Worm (Caenorhabditis elegans) whole organism, L1 larva: ENCODE data around the gene fbxb-24.
A peak's percentile ranks its signal among the peaks of the same experiment; 100 is the strongest.

Experiments
- C04F5.9 ChIP-seq: sonication (generic microtip); optimal IDR thresholded peaks from 2 replicates; lab custom pipeline; 2016; ENCODE audit warnings: missing genetic modification characterization, missing compliant biosample characterization
- C16A3.4 ChIP-seq: fragments of 150-350 bp; optimal IDR thresholded peaks from 2 replicates; lab custom pipeline; 2014; ENCODE audit warnings: missing biosample characterization, missing genetic modification characterization
- C34B4.2 ChIP-seq: sonication (generic microtip); optimal IDR thresholded peaks from 2 replicates; lab custom pipeline; 2017; ENCODE audit warnings: mild to moderate bottlenecking, missing genetic modification characterization, missing compliant biosample characterization
- F16B12.6 ChIP-seq: fragments of 150-350 bp; optimal IDR thresholded peaks from 2 replicates; lab custom pipeline; 2014; ENCODE audit warnings: missing biosample characterization, missing genetic modification characterization
- Y116A8C.19 ChIP-seq: sonication (generic microtip); optimal IDR thresholded peaks from 2 replicates; lab custom pipeline; 2016; ENCODE audit warnings: missing compliant biosample characterization, missing genetic modification characterization, borderline replicate concordance
- alr-1 ChIP-seq: fragments of 200-800 bp; sonication (Bioruptor generic); optimal IDR thresholded peaks from 2 replicates; lab custom pipeline; 2018; ENCODE audit warnings: borderline replicate concordance, mild to moderate bottlenecking, missing genetic modification characterization, missing compliant biosample characterization
- blmp-1 ChIP-seq: fragments of 150-350 bp; optimal IDR thresholded peaks from 2 replicates; lab custom pipeline; 2014; ENCODE audit warnings: missing biosample characterization, missing genetic modification characterization
- ceh-63 ChIP-seq: fragments of 200-800 bp; sonication (Bioruptor generic); optimal IDR thresholded peaks from 2 replicates; lab custom pipeline; 2018; ENCODE audit warnings: mild to moderate bottlenecking, missing genetic modification characterization, missing compliant biosample characterization
- ceh-8 ChIP-seq: fragments of 200-800 bp; sonication (Bioruptor generic); optimal IDR thresholded peaks from 2 replicates; lab custom pipeline; 2018; ENCODE audit warnings: mild to moderate bottlenecking, missing genetic modification characterization, moderate library complexity, missing compliant biosample characterization
- ceh-82 ChIP-seq, 3 experiments: fragments of 150-350 bp in 1 of 3; sonication (generic microtip) in 2 of 3; optimal IDR thresholded peaks; 2 replicates each; lab custom pipeline; 2014 to 2017; ENCODE audit warnings: missing biosample characterization in 3 of 3, missing genetic modification characterization in 3 of 3
- ceh-88 ChIP-seq: fragments of 200-800 bp; sonication (Bioruptor generic); IDR thresholded peaks from 2 replicates; pipeline ENCODE4 v1.3.6; 2022; ENCODE audit warnings: missing genetic modification characterization, missing compliant biosample characterization
- ceh-90 ChIP-seq: sonication (generic microtip); optimal IDR thresholded peaks from 2 replicates; lab custom pipeline; 2016; ENCODE audit warnings: missing genetic modification characterization, missing compliant biosample characterization
- efl-3 ChIP-seq: fragments of 200-800 bp; sonication (Bioruptor generic); optimal IDR thresholded peaks from 2 replicates; lab custom pipeline; 2018; ENCODE audit warnings: mild to moderate bottlenecking, missing genetic modification characterization, missing compliant biosample characterization
- egl-13 ChIP-seq: sonication (generic microtip); optimal IDR thresholded peaks from 2 replicates; lab custom pipeline; 2016; ENCODE audit warnings: missing genotype, missing genetic modification reagents, missing genetic modification characterization, missing compliant biosample characterization
- egl-27 ChIP-seq, 2 experiments: fragments of 150-350 bp in 1 of 2; sonication (generic microtip); optimal IDR thresholded peaks; 3 replicates each; lab custom pipeline; 2017 to 2018; ENCODE audit warnings: missing biosample characterization in 2 of 2, missing genetic modification characterization in 2 of 2, missing genetic modification reagents in 2 of 2
- elt-3 ChIP-seq, 6 experiments: fragments of 150-350 bp in 1 of 6; sonication (generic microtip); optimal IDR thresholded peaks; 2 replicates each; lab custom pipeline; 2017 to 2018; ENCODE audit warnings: missing biosample characterization in 6 of 6, missing genetic modification characterization in 6 of 6, inconsistent platforms in 1 of 6
- fkh-8 ChIP-seq: sonication (generic microtip); optimal IDR thresholded peaks from 2 replicates; lab custom pipeline; 2016; ENCODE audit warnings: mild to moderate bottlenecking, missing genetic modification characterization, missing compliant biosample characterization
- fos-1 ChIP-seq: fragments of 150-350 bp; optimal IDR thresholded peaks from 2 replicates; lab custom pipeline; 2014; ENCODE audit warnings: missing biosample characterization, missing genetic modification characterization
- grh-1 ChIP-seq: fragments of 200-800 bp; sonication (Bioruptor generic); IDR thresholded peaks from 2 replicates; pipeline ENCODE4 v1.3.6; 2022; ENCODE audit warnings: missing genetic modification reagents, missing genetic modification characterization, missing compliant biosample characterization
- hlh-4 ChIP-seq: sonication (generic microtip); optimal IDR thresholded peaks from 2 replicates; lab custom pipeline; 2016; ENCODE audit warnings: mild to moderate bottlenecking, missing genetic modification characterization, missing compliant biosample characterization
- hpl-2 ChIP-seq: fragments of 150-350 bp; optimal IDR thresholded peaks from 2 replicates; lab custom pipeline; 2014; ENCODE audit warnings: missing biosample characterization, missing genetic modification reagents, missing genetic modification characterization
- irx-1 ChIP-seq: sonication (generic microtip); optimal IDR thresholded peaks from 2 replicates; lab custom pipeline; 2016; ENCODE audit warnings: missing genetic modification characterization, missing compliant biosample characterization
- lin-13 ChIP-seq: fragments of 150-350 bp; optimal IDR thresholded peaks from 2 replicates; lab custom pipeline; 2014; ENCODE audit warnings: missing biosample characterization, missing genetic modification reagents, missing genetic modification characterization
- lin-14 ChIP-seq: fragments of 200-800 bp; sonication (Bioruptor generic); optimal IDR thresholded peaks from 2 replicates; lab custom pipeline; 2018; ENCODE audit warnings: mild to moderate bottlenecking, missing genetic modification characterization, moderate library complexity, missing compliant biosample characterization
- lin-15B ChIP-seq: fragments of 150-350 bp; sonication (generic microtip); optimal IDR thresholded peaks from 3 replicates; lab custom pipeline; 2014; ENCODE audit warnings: missing biosample characterization, missing genetic modification characterization
- lin-35 ChIP-seq, 2 experiments: fragments of 150-350 bp; optimal IDR thresholded peaks; 2 replicates each; lab custom pipeline; 2014; ENCODE audit warnings: missing biosample characterization in 2 of 2, missing genetic modification characterization in 2 of 2, missing genetic modification reagents in 2 of 2
- lin-39 ChIP-seq: fragments of 150-350 bp; optimal IDR thresholded peaks from 2 replicates; lab custom pipeline; 2014; ENCODE audit warnings: missing biosample characterization, missing genetic modification reagents, missing genetic modification characterization
- lir-3 ChIP-seq: sonication (generic microtip); optimal IDR thresholded peaks from 2 replicates; lab custom pipeline; 2016; ENCODE audit warnings: mild to moderate bottlenecking, missing genetic modification characterization, moderate library complexity, missing compliant biosample characterization; ENCODE audit not compliant: poor library complexity
- mab-9 ChIP-seq: fragments of 200-800 bp; sonication (Bioruptor generic); IDR thresholded peaks from 2 replicates; pipeline ENCODE4 v1.3.6; 2022; ENCODE audit warnings: missing genetic modification reagents, missing genetic modification characterization, missing compliant biosample characterization
- mef-2 ChIP-seq: fragments of 150-350 bp; optimal IDR thresholded peaks from 2 replicates; lab custom pipeline; 2014; ENCODE audit warnings: missing biosample characterization, missing genetic modification characterization
- nhr-12 ChIP-seq: sonication (generic microtip); optimal IDR thresholded peaks from 2 replicates; lab custom pipeline; 2017; ENCODE audit warnings: missing biosample characterization, missing genetic modification characterization
- nhr-20 ChIP-seq: sonication (generic microtip); optimal IDR thresholded peaks from 2 replicates; lab custom pipeline; 2016; ENCODE audit warnings: mild to moderate bottlenecking, missing genetic modification characterization, missing compliant biosample characterization
- nhr-28 ChIP-seq: fragments of 150-350 bp; optimal IDR thresholded peaks from 2 replicates; lab custom pipeline; 2014; ENCODE audit warnings: missing biosample characterization, missing genetic modification characterization
- nhr-47 ChIP-seq: sonication (generic microtip); optimal IDR thresholded peaks from 2 replicates; lab custom pipeline; 2016; ENCODE audit warnings: mild to moderate bottlenecking, missing genetic modification characterization, moderate library complexity, missing compliant biosample characterization
- nhr-71 ChIP-seq: sonication (generic microtip); optimal IDR thresholded peaks from 2 replicates; lab custom pipeline; 2016; ENCODE audit warnings: mild to moderate bottlenecking, missing genetic modification characterization, moderate library complexity, missing compliant biosample characterization
- nhr-77 ChIP-seq: fragments of 150-350 bp; optimal IDR thresholded peaks from 2 replicates; lab custom pipeline; 2014; ENCODE audit warnings: missing biosample characterization, missing genetic modification characterization
- nhr-84 ChIP-seq: sonication (generic microtip); optimal IDR thresholded peaks from 2 replicates; lab custom pipeline; 2017; ENCODE audit warnings: missing biosample characterization, missing genetic modification characterization
- nhr-90 ChIP-seq: sonication (generic microtip); optimal IDR thresholded peaks from 2 replicates; lab custom pipeline; 2016; ENCODE audit warnings: mild to moderate bottlenecking, missing genetic modification characterization, missing compliant biosample characterization; ENCODE audit not compliant: poor library complexity
- pax-3 ChIP-seq: fragments of 200-800 bp; sonication (Bioruptor generic); optimal IDR thresholded peaks from 2 replicates; lab custom pipeline; 2018; ENCODE audit warnings: mild to moderate bottlenecking, missing genetic modification characterization, moderate library complexity, missing compliant biosample characterization
- pqm-1 ChIP-seq: sonication (generic microtip); optimal IDR thresholded peaks from 3 replicates; lab custom pipeline; 2017; ENCODE audit warnings: missing biosample characterization, missing genetic modification characterization
- rnt-1 ChIP-seq: sonication (generic microtip); optimal IDR thresholded peaks from 2 replicates; lab custom pipeline; 2016; ENCODE audit warnings: mild to moderate bottlenecking, missing genetic modification characterization, moderate library complexity, missing compliant biosample characterization
- snu-23 ChIP-seq: sonication (generic microtip); optimal IDR thresholded peaks from 2 replicates; lab custom pipeline; 2016; ENCODE audit warnings: missing genetic modification characterization, missing compliant biosample characterization
- sox-4 ChIP-seq: sonication (generic microtip); optimal IDR thresholded peaks from 2 replicates; lab custom pipeline; 2016; ENCODE audit warnings: missing genetic modification characterization, missing compliant biosample characterization
- swsn-7 ChIP-seq: sonication (generic microtip); optimal IDR thresholded peaks from 2 replicates; lab custom pipeline; 2016; ENCODE audit warnings: missing genetic modification characterization, missing compliant biosample characterization
- unc-30 ChIP-seq: sonication (generic microtip); optimal IDR thresholded peaks from 2 replicates; lab custom pipeline; 2017; ENCODE audit warnings: missing biosample characterization, missing genetic modification characterization
- unc-62 ChIP-seq: fragments of 150-350 bp; optimal IDR thresholded peaks from 2 replicates; lab custom pipeline; 2014; ENCODE audit warnings: missing biosample characterization, missing genetic modification reagents, missing genetic modification characterization
- unc-86 ChIP-seq: sonication (generic microtip); optimal IDR thresholded peaks from 2 replicates; lab custom pipeline; 2016; ENCODE audit warnings: missing genetic modification characterization, missing compliant biosample characterization
- vab-15 ChIP-seq: sonication (generic microtip); optimal IDR thresholded peaks from 2 replicates; lab custom pipeline; 2017; ENCODE audit warnings: missing genotype, mild to moderate bottlenecking, missing genetic modification characterization, missing compliant biosample characterization
- xbp-1 ChIP-seq: sonication (generic microtip); optimal IDR thresholded peaks from 2 replicates; lab custom pipeline; 2016; ENCODE audit warnings: missing genetic modification characterization, missing compliant biosample characterization
- ztf-11 ChIP-seq, 2 experiments: sonication (generic microtip); optimal IDR thresholded peaks; 2 replicates each; lab custom pipeline; 2016 to 2017; ENCODE audit warnings: missing genetic modification characterization in 2 of 2, missing biosample characterization in 1 of 2, missing compliant biosample characterization in 1 of 2
- ztf-4 ChIP-seq: fragments of 150-350 bp; optimal IDR thresholded peaks from 2 replicates; lab custom pipeline; 2014; ENCODE audit warnings: missing biosample characterization, missing genetic modification characterization

The fbxb-24 gene

ce11 chrIII:11920187-11920785 is 11.5 kb downstream of the fbxb-24 start, which contains the start of the genes ccf-1 and trap-4 (continued):
- no peak for TF ChIP-seq unc-30 (tag; lab: Kevin White, UChicago)
- TF ChIP-seq ztf-11 (tag; optimal IDR thresholded peaks at IDR 0.05; lab: Kevin White, UChicago) = no peak
- TF ChIP-seq nhr-77 (tag; lab: Kevin White, UChicago) = peak; percentile 42
- no peak for TF ChIP-seq ceh-63 (GFP tag; lab: Kevin White, UChicago)
- TF ChIP-seq mef-2 = no peak
- no peak for TF ChIP-seq unc-62 (GFP tag; lab: Kevin White, UChicago)
- TF ChIP-seq lin-13 (GFP tag; lab: Kevin White, UChicago) = peak; percentile 55
- peak; percentile 52 for TF ChIP-seq nhr-47 (tag; lab: Kevin White, UChicago)
- no peak for TF ChIP-seq grh-1 (GFP tag; lab: Robert Waterston, UW)
- TF ChIP-seq lin-39 (tag; lab: Kevin White, UChicago) = no peak
- TF ChIP-seq snu-23 (GFP tag; lab: Kevin White, UChicago) = peak; percentile 60
- no peak for TF ChIP-seq nhr-84
- peak in 2 of 6 experiments; percentile 26 to 48 for TF ChIP-seq elt-3 (tag; optimal IDR thresholded peaks at IDR 0.05; lab: Kevin White, UChicago)
- TF ChIP-seq ceh-82 (tag; optimal IDR thresholded peaks at IDR 0.05; lab: Kevin White, UChicago) = peak in 2 of 3 experiments; percentile 22 to 58
- TF ChIP-seq nhr-12 (tag; lab: Kevin White, UChicago) = no peak
- TF ChIP-seq ceh-8 (GFP tag; lab: Kevin White, UChicago) = no peak
- no peak for TF ChIP-seq ceh-88 (GFP tag; lab: Robert Waterston, UW)
- no peak for TF ChIP-seq Y116A8C.19 (tag; lab: Kevin White, UChicago)
- peak; percentile 67 to 84 for TF ChIP-seq lin-35 (GFP tag; optimal IDR thresholded peaks at IDR 0.05; lab: Kevin White, UChicago)
- TF ChIP-seq pax-3 (tag; lab: Kevin White, UChicago) = no peak
- no peak for TF ChIP-seq ceh-90 (tag; lab: Kevin White, UChicago)
- TF ChIP-seq mab-9 (GFP tag; lab: Robert Waterston, UW) = no peak
- peak; percentile 49 for TF ChIP-seq F16B12.6 (tag; lab: Kevin White, UChicago)
- no peak for TF ChIP-seq alr-1 (tag; lab: Kevin White, UChicago)
- peak; percentile 48 for TF ChIP-seq C16A3.4 (tag; lab: Kevin White, UChicago)
- peak; percentile 40 for TF ChIP-seq xbp-1 (tag; lab: Kevin White, UChicago)
- TF ChIP-seq unc-86 (tag; lab: Kevin White, UChicago) = no peak
- TF ChIP-seq irx-1 = no peak
- no peak for TF ChIP-seq lir-3 (tag; lab: Kevin White, UChicago)
- TF ChIP-seq fos-1 (tag; lab: Kevin White, UChicago) = no peak
- no peak for TF ChIP-seq nhr-28 (tag; lab: Kevin White, UChicago)
- peak; percentile 16 for TF ChIP-seq lin-15B (tag; lab: Kevin White, UChicago)
- no peak for TF ChIP-seq efl-3 (GFP tag; lab: Kevin White, UChicago)
- TF ChIP-seq C34B4.2 = no peak
- peak; percentile 58 for TF ChIP-seq nhr-71
- TF ChIP-seq vab-15 = no peak
- TF ChIP-seq sox-4 (tag; lab: Kevin White, UChicago) = no peak
- no peak for TF ChIP-seq pqm-1 (tag; lab: Kevin White, UChicago)
- no peak for TF ChIP-seq egl-27 (tag; optimal IDR thresholded peaks at IDR 0.05; lab: Kevin White, UChicago)
- TF ChIP-seq C04F5.9 (tag; lab: Kevin White, UChicago) = no peak
- no peak for TF ChIP-seq hlh-4
- TF ChIP-seq hpl-2 = no peak
- peak; percentile 66 for TF ChIP-seq blmp-1 (tag; lab: Kevin White, UChicago)
- peak; percentile 6 for TF ChIP-seq swsn-7
- TF ChIP-seq egl-13 (tag; lab: Kevin White, UChicago) = no peak
- peak; percentile 46 for TF ChIP-seq nhr-20
- TF ChIP-seq nhr-90 (tag; lab: Kevin White, UChicago) = peak; percentile 20
- peak; percentile 20 for TF ChIP-seq ztf-4 (tag; lab: Kevin White, UChicago)
- TF ChIP-seq fkh-8 = peak; percentile 7
- TF ChIP-seq lin-14 (GFP tag; lab: Kevin White, UChicago) = no peak
- peak; percentile 47 for TF ChIP-seq rnt-1
